Fruit fly (Drosophila melanogaster): ENCODE measurements around the gene Tdrd3.

Tdrd3 gene

dm6 chr3L:14790127-14790589 lies 3.6 kb downstream of the Tdrd3 start (continued):
- TF ChIP-seq nom (GFP tag; optimal IDR thresholded peaks at IDR 0.05) (peak; percentile 41), lbe (GFP tag; optimal IDR thresholded peaks at IDR 0.05) (peak; percentile 91), B-H1 (GFP tag; IDR thresholded peaks at IDR 0.05) (peak; percentile 46), CG42726 (GFP tag; IDR thresholded peaks at IDR 0.05; ENCODE audit: partially characterized antibody) (peak; percentile 63), CG6272 (GFP tag; IDR thresholded peaks at IDR 0.05) (peak; percentile 77; the same call in 1 of the 2 replicates), abd-A (tag; optimal IDR thresholded peaks at IDR 0.05) (no peak), klu (GFP tag; IDR thresholded peaks at IDR 0.05) (peak; percentile 82), CG6254 (GFP tag; optimal IDR thresholded peaks at IDR 0.05) (no peak), crc (GFP tag; optimal IDR thresholded peaks at IDR 0.05) (peak; percentile 72), CG8281 (tag; optimal IDR thresholded peaks at IDR 0.05) (peak; percentile 37), grn (GFP tag; optimal IDR thresholded peaks at IDR 0.05) (no peak), slbo (GFP tag; IDR thresholded peaks at IDR 0.05) (peak; percentile 87), CG17385 (GFP tag; optimal IDR thresholded peaks at IDR 0.05) (peak; percentile 67), CG4404 (GFP tag; IDR thresholded peaks at IDR 0.05) (peak; percentile 79), CG3838 (GFP tag; optimal IDR thresholded peaks at IDR 0.05) (no peak), CG1792 (GFP tag; optimal IDR thresholded peaks at IDR 0.05) (peak; percentile 84), CG9437 (GFP tag; optimal IDR thresholded peaks at IDR 0.05) (peak; percentile 61), ap (GFP tag; IDR thresholded peaks at IDR 0.05) (peak; percentile 51; the same call in 1 of the 2 replicates), Poxn (GFP tag; IDR thresholded peaks at IDR 0.05) (peak; percentile 36; the same call in 1 of the 2 replicates), CG11456 (GFP tag; IDR thresholded peaks at IDR 0.05) (peak; percentile 76), Dbx (GFP tag; IDR thresholded peaks at IDR 0.05) (peak; percentile 91), CG12769 (tag; optimal IDR thresholded peaks at IDR 0.05) (no peak), Trl (optimal IDR thresholded peaks at IDR 0.05) (peak in 1 of 2 experiments; percentile 14), Trl (GFP tag; optimal IDR thresholded peaks at IDR 0.05) (peak; percentile 94), bowl (GFP tag; IDR thresholded peaks at IDR 0.05) (no peak), ro (GFP tag; IDR thresholded peaks at IDR 0.05) (peak; percentile 44), Optix (GFP tag; IDR thresholded peaks at IDR 0.05) (peak; percentile 58; the same call in 2 of the 3 replicates), Opbp (GFP tag; IDR thresholded peaks at IDR 0.05; ENCODE audit: partially characterized antibody) (peak; percentile 81), CG10366 (GFP tag; IDR thresholded peaks at IDR 0.05) (peak; percentile 66), emc (GFP tag; optimal IDR thresholded peaks at IDR 0.05) (peak; percentile 52), kay (GFP tag; optimal IDR thresholded peaks at IDR 0.05) (peak; percentile 75), gcm (GFP tag; optimal IDR thresholded peaks at IDR 0.05) (no peak), CG3726 (GFP tag; IDR thresholded peaks at IDR 0.05) (0 out of 3 replicates have a peak, but pooled peaks have one; percentile 20), ewg (GFP tag; optimal IDR thresholded peaks at IDR 0.05) (peak; percentile 74), tll (GFP tag; optimal IDR thresholded peaks at IDR 0.05) (no peak), Med (GFP tag) (peak; percentile 99), CG18476 (GFP tag; optimal IDR thresholded peaks at IDR 0.05) (peak; percentile 81), CG13123 (GFP tag; optimal IDR thresholded peaks at IDR 0.05) (peak; percentile 85), CG10462 (GFP tag; optimal IDR thresholded peaks at IDR 0.05) (peak; percentile 74), CG11398 (GFP tag; optimal IDR thresholded peaks at IDR 0.05) (peak; percentile 61), Doc2 (GFP tag; IDR thresholded peaks at IDR 0.05) (no peak), danr (GFP tag; IDR thresholded peaks at IDR 0.05) (peak; percentile 67), CG17361 (GFP tag; IDR thresholded peaks at IDR 0.05) (peak; percentile 72), Xrp1 (GFP tag; IDR thresholded peaks at IDR 0.05) (peak; percentile 84), zfh1 (GFP tag; IDR thresholded peaks at IDR 0.05) (peak; percentile 75), Hmx (GFP tag; optimal IDR thresholded peaks at IDR 0.05) (peak; percentile 66), Stat92E (GFP tag; optimal IDR thresholded peaks at IDR 0.05) (no peak), Sox102F (GFP tag; optimal IDR thresholded peaks at IDR 0.05) (no peak), CG3995 (GFP tag; optimal IDR thresholded peaks at IDR 0.05) (peak; percentile 47), Lim3 (GFP tag; IDR thresholded peaks at IDR 0.05) (no peak), ttk (GFP tag; IDR thresholded peaks at IDR 0.05) (peak; percentile 69)
